Fruit fly (Drosophila melanogaster) Kc167 (cell line): Measurements from ENCODE around the gene CG11975.

ENCODE experiments used
- Myc ChIP-seq: fragments of >200 bp; optimal IDR thresholded peaks from 2 replicates; lab custom pipeline; 2017; ENCODE audit warnings: missing external identifiers
- Sin3A ChIP-seq: fragments of >200 bp; optimal IDR thresholded peaks from 2 replicates; lab custom pipeline; 2018; ENCODE audit warnings: missing external identifiers
- h ChIP-seq: fragments of >200 bp; optimal IDR thresholded peaks from 3 replicates; lab custom pipeline; 2018; ENCODE audit warnings: missing external identifiers
- insv ChIP-seq: fragments of >200 bp; optimal IDR thresholded peaks from 3 replicates; lab custom pipeline; 2018; ENCODE audit warnings: missing external identifiers
- psq ChIP-seq: fragments of >200 bp; optimal IDR thresholded peaks from 2 replicates; lab custom pipeline; 2017; ENCODE audit warnings: missing external identifiers
- ttk ChIP-seq: sonication (Bioruptor generic); optimal IDR thresholded peaks from 2 replicates; lab custom pipeline; 2017; ENCODE audit warnings: missing external identifiers

- TF ChIP-seq Myc (lab: Kevin White, UChicago) (no peak), psq (lab: Kevin White, UChicago) (no peak), insv (no peak), h (lab: Kevin White, UChicago) (no peak), Sin3A (lab: Kevin White, UChicago) (no peak), ttk (lab: Kevin White, UChicago) (no peak)
These were observed 47.3 kb upstream of the CG11975 start for dm6 chr3R:8945502-8946324.
